Fruit fly (Drosophila melanogaster): ENCODE data around the gene AnxB9.

DNA sequence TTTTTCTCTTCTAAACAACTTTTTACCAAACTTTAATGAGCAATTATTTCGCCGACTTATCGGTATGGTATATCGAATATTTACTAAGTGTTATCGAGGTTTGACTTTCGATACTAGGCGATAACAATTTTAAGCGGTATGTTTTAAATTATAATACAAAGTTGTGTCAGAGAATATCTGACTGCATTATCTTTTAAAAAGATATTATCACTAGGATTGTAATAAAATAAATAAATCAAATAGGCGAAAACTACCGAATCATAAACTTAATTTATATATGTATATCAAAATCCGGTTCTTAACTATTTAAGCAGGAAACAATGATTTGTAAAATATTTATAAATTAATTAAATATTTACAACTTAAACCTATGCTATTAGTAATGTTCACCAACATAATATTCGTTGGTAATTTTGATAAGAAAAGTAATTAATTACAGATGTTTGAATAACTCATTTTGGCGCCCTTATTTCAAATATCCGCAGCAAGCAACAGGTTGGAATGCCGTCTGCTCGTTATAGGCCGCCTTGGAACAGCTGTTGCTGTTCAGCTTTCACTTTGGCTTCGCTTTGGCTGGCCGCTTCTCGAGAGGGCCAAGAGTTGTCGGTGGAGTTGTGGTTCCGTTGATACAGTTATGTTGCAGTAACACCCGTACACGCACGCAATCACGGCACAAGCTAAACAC, 43.0 kb downstream of the AnxB9 start, which contains the start of the genes Sec15 and rtet:
- no peak for TF ChIP-seq CTCF (optimal IDR thresholded peaks at IDR 0.05)
- TF ChIP-seq CG8478 (optimal IDR thresholded peaks at IDR 0.05): no peak
